Fruit fly (Drosophila melanogaster) whole organism, adult: ENCODE data around the gene CG42784.
A peak's percentile ranks its signal among the peaks of the same experiment; 100 is the strongest.

Source experiments
- CG11617 ChIP-seq: fragments of 200-800 bp; sonication (Bioruptor generic); optimal IDR thresholded peaks from 2 replicates; lab custom pipeline; 2017; ENCODE audit warnings: mild to moderate bottlenecking, missing biosample characterization, missing genetic modification reagents, missing genetic modification characterization
- CG12768 ChIP-seq: fragments of 200-800 bp; sonication (Bioruptor generic); optimal IDR thresholded peaks from 2 replicates; lab custom pipeline; 2017; ENCODE audit warnings: missing biosample characterization, missing genetic modification characterization, mild to moderate bottlenecking, moderate library complexity, missing genetic modification reagents
- CG14711 ChIP-seq: fragments of 200-800 bp; sonication (Bioruptor generic); optimal IDR thresholded peaks from 2 replicates; lab custom pipeline; 2018; ENCODE audit warnings: missing biosample characterization, mild to moderate bottlenecking, missing genetic modification characterization, moderate library complexity
- CG1620 ChIP-seq: fragments of 200-800 bp; sonication (Bioruptor generic); optimal IDR thresholded peaks from 2 replicates; lab custom pipeline; 2016; ENCODE audit warnings: missing biosample characterization, missing genetic modification characterization
- CG33017 ChIP-seq: fragments of 200-800 bp; sonication (Bioruptor generic); optimal IDR thresholded peaks from 2 replicates; lab custom pipeline; 2018; ENCODE audit warnings: missing biosample characterization, mild to moderate bottlenecking, missing genetic modification characterization, moderate library complexity
- CG5204 ChIP-seq: fragments of 200-800 bp; sonication (Bioruptor generic); optimal IDR thresholded peaks from 2 replicates; lab custom pipeline; 2016; ENCODE audit warnings: missing biosample characterization, missing genetic modification characterization
- CG7045 ChIP-seq: fragments of 200-800 bp; sonication (Bioruptor generic); optimal IDR thresholded peaks from 2 replicates; lab custom pipeline; 2017; ENCODE audit warnings: missing biosample characterization, mild to moderate bottlenecking, missing genetic modification characterization
- CG7101 ChIP-seq: fragments of 200-800 bp; sonication (Bioruptor generic); optimal IDR thresholded peaks from 2 replicates; lab custom pipeline; 2018; ENCODE audit warnings: missing biosample characterization, mild to moderate bottlenecking, missing genetic modification characterization, moderate library complexity
- Clk ChIP-seq: fragments of 200-800 bp; sonication (Bioruptor generic); optimal IDR thresholded peaks from 2 replicates; lab custom pipeline; 2017; ENCODE audit warnings: missing biosample characterization, missing genetic modification characterization
- Crg-1 ChIP-seq: fragments of 200-800 bp; sonication (Bioruptor generic); optimal IDR thresholded peaks from 2 replicates; lab custom pipeline; 2016; ENCODE audit warnings: missing biosample characterization, missing genetic modification characterization
- Hr96 ChIP-seq: fragments of 200-800 bp; sonication (Bioruptor generic); optimal IDR thresholded peaks from 2 replicates; lab custom pipeline; 2016; ENCODE audit warnings: missing biosample characterization, missing genetic modification characterization
- Mnt ChIP-seq: fragments of 200-800 bp; sonication (Bioruptor generic); optimal IDR thresholded peaks from 2 replicates; lab custom pipeline; 2016; ENCODE audit warnings: missing biosample characterization, mild to moderate bottlenecking, missing genetic modification characterization
- bab1 ChIP-seq: fragments of 200-800 bp; sonication (Bioruptor generic); optimal IDR thresholded peaks from 3 replicates; lab custom pipeline; 2019; ENCODE audit warnings: missing biosample characterization, mild to moderate bottlenecking, missing genetic modification characterization, moderate library complexity
- cic ChIP-seq: fragments of 200-800 bp; sonication (Bioruptor generic); optimal IDR thresholded peaks from 2 replicates; lab custom pipeline; 2017; ENCODE audit warnings: missing biosample characterization, mild to moderate bottlenecking, missing genetic modification characterization, moderate library complexity
- cnc ChIP-seq, 2 experiments: fragments of >200 bp; optimal IDR thresholded peaks; 2 replicates each; lab custom pipeline; 2017
- kay ChIP-seq: fragments of 200-800 bp; sonication (Bioruptor generic); peaks from one replicate; lab custom pipeline; 2016; ENCODE audit warnings: missing biosample characterization, missing genetic modification characterization, borderline replicate concordance
- ovo ChIP-seq: fragments of 200-800 bp; sonication (Bioruptor generic); optimal IDR thresholded peaks from 2 replicates; lab custom pipeline; 2016; ENCODE audit warnings: missing biosample characterization, missing genetic modification characterization
- pad ChIP-seq: fragments of 200-800 bp; sonication (Bioruptor generic); optimal IDR thresholded peaks from 3 replicates; lab custom pipeline; 2017; ENCODE audit warnings: missing biosample characterization, missing genetic modification characterization, mild to moderate bottlenecking, moderate library complexity, missing genetic modification reagents
- tj ChIP-seq: fragments of 200-800 bp; sonication (Bioruptor generic); optimal IDR thresholded peaks from 3 replicates; lab custom pipeline; 2017; ENCODE audit warnings: missing biosample characterization, mild to moderate bottlenecking, missing genetic modification characterization, moderate library complexity
- toe ChIP-seq: fragments of 200-800 bp; sonication (Bioruptor generic); optimal IDR thresholded peaks from 2 replicates; lab custom pipeline; 2016; ENCODE audit warnings: missing biosample characterization, missing genetic modification characterization

Gene CG42784

dm6 chr2L:13414525-13415481 is at the start of gene CG42784, which contains the start of the genes CG16956 and CG43850:
Gene CG42784, plus strand, starts transcription at chr2L:13415431.
Gene CG16956, minus strand, starts transcription at chr2L:13414575.
Gene CG43850, plus strand, starts transcription at chr2L:13415431.
- TF ChIP-seq cic (no peak), CG7045 (peak; percentile 60), ovo (GFP tag; lab: Kevin White, UChicago) (peak; percentile 0), CG5204 (peak; percentile 19), pad (no peak), CG12768 (GFP tag; lab: Kevin White, UChicago) (no peak), Hr96 (GFP tag; lab: Kevin White, UChicago) (peak; percentile 6)

dm6 chr2L:13366109-13366747 is 49.0 kb upstream of the CG42784 start, which contains the start of the genes Nnp-1 and Grx3:
Gene Nnp-1, minus strand, starts transcription at chr2L:13366189.
Gene Grx3, plus strand, starts transcription at chr2L:13366447.
- TF ChIP-seq Hr96 (GFP tag; lab: Kevin White, UChicago) (no peak), CG12768 (GFP tag; lab: Kevin White, UChicago) (peak; percentile 48), cic (peak; percentile 43), ovo (GFP tag; lab: Kevin White, UChicago) (peak; percentile 45), toe (GFP tag; lab: Kevin White, UChicago) (peak; percentile 54), Clk (GFP tag; lab: Kevin White, UChicago) (no peak), Crg-1 (peak; percentile 40), pad (peak; percentile 54), CG7045 (peak; percentile 72), bab1 (GFP tag; lab: Kevin White, UChicago) (peak; percentile 80), cnc (optimal IDR thresholded peaks at IDR 0.05; lab: Kevin White, UChicago) (no peak), CG11617 (GFP tag; lab: Kevin White, UChicago) (peak; percentile 68), CG33017 (tag; lab: Kevin White, UChicago) (peak; percentile 68), CG1620 (GFP tag; lab: Kevin White, UChicago) (peak; percentile 48), tj (GFP tag; lab: Kevin White, UChicago) (peak; percentile 98), Mnt (GFP tag; lab: Kevin White, UChicago) (peak; percentile 98), kay (GFP tag; lab: Kevin White, UChicago) (no peak), CG5204 (peak; percentile 16), CG14711 (tag; lab: Kevin White, UChicago) (peak; percentile 87), CG7101 (tag; lab: Kevin White, UChicago) (peak; percentile 78)

DNA sequence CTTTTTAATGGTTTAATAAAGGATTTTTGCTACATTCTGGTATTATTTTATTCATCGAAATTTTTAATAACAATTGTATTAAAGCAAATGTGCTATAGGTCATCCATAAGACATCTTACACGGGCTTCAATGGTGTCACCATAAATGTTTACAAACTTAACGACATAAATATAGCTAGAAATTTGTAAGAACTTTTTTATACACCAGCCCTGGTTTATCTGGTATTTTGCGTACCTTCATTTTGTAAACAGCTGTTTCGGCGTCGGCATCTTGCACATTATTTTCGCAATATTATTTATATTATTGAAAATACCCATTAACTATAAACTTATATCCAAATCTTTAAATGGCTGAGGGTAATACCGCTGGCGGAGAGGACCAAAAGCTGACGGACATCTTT is 47.9 kb upstream of the CG42784 start, which contains the start of gene Tap42:
Tap42 (plus strand) TSS at position 240 of the 400 bp plus-strand sequence.
- TF ChIP-seq cic = peak; percentile 22
- TF ChIP-seq bab1 (GFP tag; lab: Kevin White, UChicago) = peak; percentile 47
- peak; percentile 34 for TF ChIP-seq CG7101 (tag; lab: Kevin White, UChicago)
- peak; percentile 30 for TF ChIP-seq Mnt (GFP tag; lab: Kevin White, UChicago)
- no peak for TF ChIP-seq CG11617 (GFP tag; lab: Kevin White, UChicago)
- TF ChIP-seq Hr96 (GFP tag; lab: Kevin White, UChicago) = no peak
- peak; percentile 26 for TF ChIP-seq CG33017 (tag; lab: Kevin White, UChicago)
- TF ChIP-seq tj (GFP tag; lab: Kevin White, UChicago) = no peak
- TF ChIP-seq cnc (optimal IDR thresholded peaks at IDR 0.05; lab: Kevin White, UChicago) = no peak

DNA sequence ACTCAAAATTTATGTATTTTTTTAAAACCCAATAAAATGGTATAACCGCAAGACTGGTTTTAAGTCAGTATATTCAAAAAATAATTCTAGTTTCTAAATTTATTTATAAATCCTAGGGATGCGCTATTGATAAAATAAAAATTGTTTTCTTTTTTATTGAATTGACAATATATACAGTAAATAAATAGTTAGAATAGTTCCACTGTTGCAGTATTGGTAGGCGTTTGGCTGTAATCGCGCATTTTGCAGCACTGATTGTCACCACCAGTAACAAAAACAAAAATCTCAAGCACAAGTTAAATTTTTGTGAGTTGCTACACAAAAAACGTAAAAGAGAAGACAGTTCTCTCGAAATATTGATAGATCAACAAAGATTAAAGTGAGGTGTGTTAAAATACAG is 46.3 kb upstream of the CG42784 start, which contains the start of gene CG31855:
CG31855 (plus strand) TSS at position 265 of the 400 bp plus-strand sequence.
- TF ChIP-seq bab1 (GFP tag; lab: Kevin White, UChicago) = peak; percentile 94
- TF ChIP-seq toe (GFP tag; lab: Kevin White, UChicago) = peak; percentile 80
- no peak for TF ChIP-seq cnc (optimal IDR thresholded peaks at IDR 0.05; lab: Kevin White, UChicago)
- TF ChIP-seq CG14711 (tag; lab: Kevin White, UChicago) = peak; percentile 82
- peak; percentile 93 for TF ChIP-seq CG12768 (GFP tag; lab: Kevin White, UChicago)
- TF ChIP-seq CG11617 (GFP tag; lab: Kevin White, UChicago) = peak; percentile 85
- peak; percentile 80 for TF ChIP-seq Hr96 (GFP tag; lab: Kevin White, UChicago)
- peak; percentile 96 for TF ChIP-seq Crg-1
- peak; percentile 96 for TF ChIP-seq CG1620 (GFP tag; lab: Kevin White, UChicago)
- no peak for TF ChIP-seq kay (GFP tag; lab: Kevin White, UChicago)
- peak; percentile 50 for TF ChIP-seq tj (GFP tag; lab: Kevin White, UChicago)
- TF ChIP-seq Clk (GFP tag; lab: Kevin White, UChicago) = peak; percentile 75
- peak; percentile 93 for TF ChIP-seq CG7101 (tag; lab: Kevin White, UChicago)
- TF ChIP-seq CG5204 = peak; percentile 86
- peak; percentile 78 for TF ChIP-seq cic
- peak; percentile 92 for TF ChIP-seq Mnt (GFP tag; lab: Kevin White, UChicago)
- TF ChIP-seq CG33017 (tag; lab: Kevin White, UChicago) = peak; percentile 92
- TF ChIP-seq ovo (GFP tag; lab: Kevin White, UChicago) = peak; percentile 75
- TF ChIP-seq CG7045 = peak; percentile 83
- TF ChIP-seq pad = peak; percentile 84

- TF ChIP-seq tj (GFP tag; lab: Kevin White, UChicago) = peak; percentile 4
- TF ChIP-seq CG1620 (GFP tag; lab: Kevin White, UChicago) = peak; percentile 90
- no peak for TF ChIP-seq kay (GFP tag; lab: Kevin White, UChicago)
- peak; percentile 57 for TF ChIP-seq CG5204
- peak; percentile 91 for TF ChIP-seq Crg-1
- TF ChIP-seq Mnt (GFP tag; lab: Kevin White, UChicago) = peak; percentile 79
- peak; percentile 97 for TF ChIP-seq CG14711 (tag; lab: Kevin White, UChicago)
- TF ChIP-seq CG12768 (GFP tag; lab: Kevin White, UChicago) = peak; percentile 84
- TF ChIP-seq Hr96 (GFP tag; lab: Kevin White, UChicago) = peak; percentile 41
- TF ChIP-seq CG7045 = peak; percentile 41
- peak; percentile 36 for TF ChIP-seq cic
- TF ChIP-seq cnc (optimal IDR thresholded peaks at IDR 0.05; lab: Kevin White, UChicago) = no peak
- peak; percentile 51 for TF ChIP-seq CG11617 (GFP tag; lab: Kevin White, UChicago)
- TF ChIP-seq pad = peak; percentile 77
- TF ChIP-seq toe (GFP tag; lab: Kevin White, UChicago) = peak; percentile 49
- peak; percentile 55 for TF ChIP-seq CG33017 (tag; lab: Kevin White, UChicago)
- peak; percentile 84 for TF ChIP-seq CG7101 (tag; lab: Kevin White, UChicago)
- TF ChIP-seq Clk (GFP tag; lab: Kevin White, UChicago) = no peak
- peak; percentile 81 for TF ChIP-seq bab1 (GFP tag; lab: Kevin White, UChicago)
- peak; percentile 62 for TF ChIP-seq ovo (GFP tag; lab: Kevin White, UChicago)
Observed at dm6 chr2L:13370762-13371161, 44.5 kb upstream of the CG42784 start, which contains the start of gene ND-B22. Gene ND-B22, minus strand, starts transcription at chr2L:13371110.
